Worm (Caenorhabditis elegans) whole organism, young adult: ENCODE data around the gene algn-9.

ENCODE experiments used
- B0035.1 ChIP-seq: sonication (generic microtip); optimal IDR thresholded peaks from 2 replicates; lab custom pipeline; 2016; ENCODE audit warnings: missing genetic modification characterization, mild to moderate bottlenecking, missing compliant biosample characterization, missing genotype, missing genetic modification reagents
- B0261.1 ChIP-seq: sonication (generic microtip); optimal IDR thresholded peaks from 2 replicates; lab custom pipeline; 2016; ENCODE audit warnings: mild to moderate bottlenecking, missing genetic modification characterization, moderate library complexity, missing compliant biosample characterization
- C17E4.6 ChIP-seq: fragments of 200-800 bp; sonication (Bioruptor generic); IDR thresholded peaks from 2 replicates; pipeline ENCODE4 v1.3.6; 2022; ENCODE audit warnings: missing genetic modification reagents, missing genetic modification characterization, missing compliant biosample characterization
- D2030.7 ChIP-seq: fragments of 200-800 bp; sonication (Bioruptor generic); IDR thresholded peaks from 2 replicates; pipeline ENCODE4 v1.3.6; 2022; ENCODE audit warnings: missing genetic modification reagents, missing genetic modification characterization, missing compliant biosample characterization
- F22D6.2 ChIP-seq: sonication (generic microtip); optimal IDR thresholded peaks from 2 replicates; lab custom pipeline; 2016; ENCODE audit warnings: mild to moderate bottlenecking, missing genetic modification characterization, missing compliant biosample characterization
- F33H1.4 ChIP-seq: fragments of 200-800 bp; sonication (Bioruptor generic); IDR thresholded peaks from 2 replicates; pipeline ENCODE4 v1.3.6; 2022; ENCODE audit warnings: missing genetic modification reagents, missing genetic modification characterization, missing compliant biosample characterization
- F37B4.10 ChIP-seq: fragments of 200-800 bp; sonication (Bioruptor generic); IDR thresholded peaks from 2 replicates; pipeline ENCODE4 v1.3.6; 2022; ENCODE audit warnings: missing genetic modification characterization, missing compliant biosample characterization
- T07F8.4 ChIP-seq: sonication (generic microtip); optimal IDR thresholded peaks from 2 replicates; lab custom pipeline; 2016; ENCODE audit warnings: mild to moderate bottlenecking, missing genetic modification characterization, moderate library complexity, missing compliant biosample characterization
- T26A5.8 ChIP-seq: sonication (generic microtip); optimal IDR thresholded peaks from 2 replicates; lab custom pipeline; 2016; ENCODE audit warnings: missing genetic modification characterization, missing compliant biosample characterization
- Y56A3A.18 ChIP-seq: fragments of 200-800 bp; sonication (Bioruptor generic); IDR thresholded peaks from 2 replicates; pipeline ENCODE4 v1.3.6; 2022; ENCODE audit warnings: missing genetic modification reagents, missing genetic modification characterization, missing compliant biosample characterization
- Y67H2A.10 ChIP-seq: fragments of 200-800 bp; sonication (Bioruptor generic); conservative IDR thresholded peaks from 2 replicates; pipeline ENCODE4 v1.3.6; 2022; ENCODE audit warnings: missing genetic modification reagents, missing genetic modification characterization, missing compliant biosample characterization
- Y95B8A.8 ChIP-seq: fragments of 200-800 bp; sonication (Bioruptor generic); IDR thresholded peaks from 2 replicates; pipeline ENCODE4 v1.3.6; 2022; ENCODE audit warnings: missing genetic modification reagents, missing genetic modification characterization, missing compliant biosample characterization
- ZK185.1 ChIP-seq: sonication (generic microtip); optimal IDR thresholded peaks from 2 replicates; lab custom pipeline; 2016; ENCODE audit warnings: mild to moderate bottlenecking, missing genetic modification characterization, missing compliant biosample characterization; ENCODE audit not compliant: poor library complexity, severe bottlenecking
- aptf-2 ChIP-seq: fragments of 200-800 bp; sonication (Bioruptor generic); conservative IDR thresholded peaks from 2 replicates; pipeline ENCODE4 v1.3.6; 2022; ENCODE audit warnings: missing genetic modification reagents, missing genetic modification characterization, missing compliant biosample characterization
- athp-1 ChIP-seq: sonication (generic microtip); optimal IDR thresholded peaks from 2 replicates; lab custom pipeline; 2017; ENCODE audit warnings: mild to moderate bottlenecking, missing genetic modification characterization, missing compliant biosample characterization
- bed-2 ChIP-seq: fragments of 200-800 bp; sonication (Bioruptor generic); IDR thresholded peaks from 2 replicates; pipeline ENCODE4 v1.3.6; 2022; ENCODE audit warnings: missing genetic modification reagents, missing genetic modification characterization, missing compliant biosample characterization
- cebp-1 ChIP-seq, 2 experiments: fragments of 200-800 bp in 1 of 2; sonication (Bioruptor generic) in 1 of 2; sonication (generic microtip) in 1 of 2; IDR thresholded peaks in 1 of 2; optimal IDR thresholded peaks in 1 of 2; 2 replicates each; pipeline versions ENCODE4 v1.3.6 to Lab custom; 2017 to 2022; ENCODE audit warnings: missing compliant biosample characterization in 2 of 2, missing genetic modification characterization in 2 of 2, mild to moderate bottlenecking in 1 of 2, missing genetic modification reagents in 1 of 2, moderate library complexity in 1 of 2
- ceh-40 ChIP-seq: fragments of 200-800 bp; sonication (Bioruptor generic); IDR thresholded peaks from 2 replicates; pipeline ENCODE4 v1.3.6; 2022; ENCODE audit warnings: missing genetic modification characterization, missing compliant biosample characterization
- ceh-91 ChIP-seq: fragments of 200-800 bp; sonication (Bioruptor generic); IDR thresholded peaks from 2 replicates; pipeline ENCODE4 v1.3.6; 2022; ENCODE audit warnings: missing genetic modification reagents, missing genetic modification characterization, missing compliant biosample characterization
- chd-7 ChIP-seq: sonication (generic microtip); optimal IDR thresholded peaks from 2 replicates; lab custom pipeline; 2016; ENCODE audit warnings: mild to moderate bottlenecking, missing genetic modification characterization, moderate library complexity, missing compliant biosample characterization
- egl-18 ChIP-seq: fragments of 200-800 bp; sonication (Bioruptor generic); IDR thresholded peaks from 2 replicates; pipeline ENCODE4 v1.3.6; 2022; ENCODE audit warnings: missing genetic modification reagents, missing genetic modification characterization, missing compliant biosample characterization
- gei-17 ChIP-seq: fragments of 200-800 bp; sonication (Bioruptor generic); optimal IDR thresholded peaks from 2 replicates; lab custom pipeline; 2018; ENCODE audit warnings: mild to moderate bottlenecking, missing genetic modification characterization, missing compliant biosample characterization
- hlh-12 ChIP-seq: sonication (generic microtip); optimal IDR thresholded peaks from 2 replicates; lab custom pipeline; 2016; ENCODE audit warnings: missing genetic modification characterization, missing compliant biosample characterization
- hmg-20 ChIP-seq: fragments of 200-800 bp; sonication (Bioruptor generic); IDR thresholded peaks from 2 replicates; pipeline ENCODE4 v1.3.6; 2022; ENCODE audit warnings: missing genetic modification reagents, missing genetic modification characterization, missing compliant biosample characterization
- lag-1 ChIP-seq: fragments of 200-800 bp; sonication (Bioruptor generic); IDR thresholded peaks from 2 replicates; pipeline ENCODE4 v1.3.6; 2022; ENCODE audit warnings: missing genetic modification reagents, missing genetic modification characterization, missing compliant biosample characterization
- let-526 ChIP-seq: fragments of 200-800 bp; sonication (Bioruptor generic); IDR thresholded peaks from 2 replicates; pipeline ENCODE4 v1.3.6; 2022; ENCODE audit warnings: missing genetic modification reagents, missing genetic modification characterization, missing compliant biosample characterization
- lin-40 ChIP-seq: sonication (generic microtip); optimal IDR thresholded peaks from 2 replicates; lab custom pipeline; 2016; ENCODE audit warnings: missing genetic modification characterization, mild to moderate bottlenecking, missing compliant biosample characterization, missing genotype, missing genetic modification reagents
- lin-54 ChIP-seq: fragments of 200-800 bp; sonication (Bioruptor generic); optimal IDR thresholded peaks from 2 replicates; lab custom pipeline; 2018; ENCODE audit warnings: mild to moderate bottlenecking, missing genetic modification characterization, missing compliant biosample characterization
- lir-1 ChIP-seq: fragments of 200-800 bp; sonication (Bioruptor generic); conservative IDR thresholded peaks from 2 replicates; pipeline ENCODE4 v1.3.6; 2022; ENCODE audit warnings: missing genetic modification reagents, missing genetic modification characterization, missing compliant biosample characterization
- lsl-1 ChIP-seq: fragments of 200-800 bp; sonication (Bioruptor generic); optimal IDR thresholded peaks from 2 replicates; lab custom pipeline; 2018; ENCODE audit warnings: mild to moderate bottlenecking, missing genetic modification characterization, moderate library complexity, missing compliant biosample characterization
- madf-3 ChIP-seq: fragments of 200-800 bp; sonication (Bioruptor generic); IDR thresholded peaks from 2 replicates; pipeline ENCODE4 v1.3.6; 2022; ENCODE audit warnings: missing genetic modification reagents, missing genetic modification characterization, missing compliant biosample characterization
- madf-6 ChIP-seq: fragments of 200-800 bp; sonication (Bioruptor generic); IDR thresholded peaks from 2 replicates; pipeline ENCODE4 v1.3.6; 2022; ENCODE audit warnings: missing genetic modification reagents, missing genetic modification characterization, missing compliant biosample characterization
- madf-8 ChIP-seq: fragments of 200-800 bp; sonication (Bioruptor generic); conservative IDR thresholded peaks from 2 replicates; pipeline ENCODE4 v1.3.6; 2022; ENCODE audit warnings: missing genetic modification reagents, missing genetic modification characterization, missing compliant biosample characterization
- mcd-1 ChIP-seq: fragments of 200-800 bp; sonication (Bioruptor generic); IDR thresholded peaks from 2 replicates; pipeline ENCODE4 v1.3.6; 2022; ENCODE audit warnings: missing genetic modification reagents, missing genetic modification characterization, missing compliant biosample characterization
- mel-28 ChIP-seq: sonication (generic microtip); optimal IDR thresholded peaks from 2 replicates; lab custom pipeline; 2016; ENCODE audit warnings: borderline replicate concordance, mild to moderate bottlenecking, missing genetic modification characterization, missing compliant biosample characterization
- nfya-1 ChIP-seq: sonication (generic microtip); optimal IDR thresholded peaks from 2 replicates; lab custom pipeline; 2017; ENCODE audit warnings: antibody characterized with exemption, missing compliant biosample characterization, missing genetic modification characterization, borderline replicate concordance; ENCODE audit not compliant: insufficient read depth
- nfya-2 ChIP-seq: fragments of 200-800 bp; sonication (Bioruptor generic); IDR thresholded peaks from 2 replicates; pipeline ENCODE4 v1.3.6; 2022; ENCODE audit warnings: missing genetic modification reagents, missing genetic modification characterization, missing compliant biosample characterization
- sdz-38 ChIP-seq: sonication (generic microtip); optimal IDR thresholded peaks from 2 replicates; lab custom pipeline; 2016; ENCODE audit warnings: missing genotype, missing genetic modification characterization, missing compliant biosample characterization
- snpc-3.4 ChIP-seq: sonication (generic microtip); optimal IDR thresholded peaks from 2 replicates; lab custom pipeline; 2017; ENCODE audit warnings: missing genetic modification characterization, mild to moderate bottlenecking, missing compliant biosample characterization, antibody characterized with exemption, moderate library complexity, missing genotype, missing genetic modification reagents
- snpc-4 ChIP-seq, 5 experiments: fragments of 150-350 bp in 1 of 5; sonication (generic microtip) in 4 of 5; optimal IDR thresholded peaks; 2 replicates each; lab custom pipeline; 2014 to 2018; ENCODE audit warnings: missing genetic modification characterization in 5 of 5, missing biosample characterization in 3 of 5, antibody characterized with exemption in 2 of 5, mild to moderate bottlenecking in 2 of 5, missing compliant biosample characterization in 2 of 5, missing genotype in 2 of 5, moderate library complexity in 2 of 5, missing genetic modification reagents in 1 of 5
- tbp1 ChIP-seq: fragments of 200-800 bp; sonication (Bioruptor generic); optimal IDR thresholded peaks from 2 replicates; lab custom pipeline; 2018; ENCODE audit warnings: mild to moderate bottlenecking, missing genetic modification characterization, missing compliant biosample characterization
- tbx-9 ChIP-seq: sonication (generic microtip); optimal IDR thresholded peaks from 2 replicates; lab custom pipeline; 2016; ENCODE audit warnings: borderline replicate concordance, missing genetic modification characterization, inconsistent platforms, missing compliant biosample characterization
- tlf-1 ChIP-seq: fragments of 200-800 bp; sonication (Bioruptor generic); optimal IDR thresholded peaks from 2 replicates; lab custom pipeline; 2018; ENCODE audit warnings: mild to moderate bottlenecking, missing genetic modification characterization, missing compliant biosample characterization
- zim-3 ChIP-seq: sonication (generic microtip); optimal IDR thresholded peaks from 2 replicates; lab custom pipeline; 2017; ENCODE audit warnings: mild to moderate bottlenecking, missing genetic modification characterization, moderate library complexity, missing compliant biosample characterization
- ztf-18 ChIP-seq: sonication (generic microtip); optimal IDR thresholded peaks from 2 replicates; lab custom pipeline; 2016; ENCODE audit warnings: missing genotype, mild to moderate bottlenecking, missing genetic modification characterization, missing compliant biosample characterization
- ztf-25 ChIP-seq: fragments of 200-800 bp; sonication (Bioruptor generic); IDR thresholded peaks from 2 replicates; pipeline ENCODE4 v1.3.6; 2022; ENCODE audit warnings: missing genetic modification reagents, missing genetic modification characterization, missing compliant biosample characterization
- ztf-6 ChIP-seq: fragments of 200-800 bp; sonication (Bioruptor generic); IDR thresholded peaks from 2 replicates; pipeline ENCODE4 v1.3.6; 2022; ENCODE audit warnings: missing genetic modification reagents, missing genetic modification characterization, missing compliant biosample characterization

algn-9 gene

DNA sequence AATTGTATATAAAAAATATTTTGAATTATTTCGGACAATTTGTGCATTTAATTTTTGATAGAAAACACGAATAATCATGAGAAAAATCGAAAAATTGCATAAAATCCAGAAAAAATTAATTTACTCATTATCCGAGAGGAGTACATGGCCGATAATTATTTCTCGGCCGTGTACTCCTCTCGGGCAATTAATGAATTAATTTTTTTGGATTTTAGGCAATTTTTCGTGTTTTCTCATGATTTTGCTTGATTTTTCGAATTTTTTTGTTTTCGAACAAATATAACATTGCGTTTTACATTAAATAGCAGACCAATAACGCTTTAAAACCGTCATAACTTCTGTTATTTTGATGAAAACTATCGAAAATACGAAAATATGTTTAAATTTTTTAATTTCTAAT lies 46.1 kb upstream of the algn-9 start (continued):
- TF ChIP-seq chd-7 (tag; lab: Kevin White, UChicago) (no peak), ceh-40 (GFP tag; lab: Robert Waterston, UW) (no peak), B0261.1 (tag; lab: Kevin White, UChicago) (no peak), lag-1 (GFP tag; lab: Robert Waterston, UW) (no peak), D2030.7 (GFP tag; lab: Robert Waterston, UW) (peak; percentile 45), nfya-1 (no peak), lin-54 (GFP tag; lab: Kevin White, UChicago) (peak; percentile 35), snpc-4 (GFP tag; optimal IDR thresholded peaks at IDR 0.05; lab: Kevin White, UChicago) (no peak), snpc-4 (tag; optimal IDR thresholded peaks at IDR 0.05; lab: Kevin White, UChicago) (no peak), Y67H2A.10 (GFP tag; lab: Robert Waterston, UW) (no peak), Y95B8A.8 (GFP tag; lab: Robert Waterston, UW) (no peak), F33H1.4 (GFP tag; lab: Robert Waterston, UW) (peak; percentile 40), lin-40 (tag; lab: Kevin White, UChicago) (peak; percentile 31), F37B4.10 (GFP tag; lab: Robert Waterston, UW) (no peak), nfya-2 (GFP tag; lab: Robert Waterston, UW) (no peak), tbx-9 (tag; lab: Kevin White, UChicago) (no peak), ztf-6 (GFP tag; lab: Robert Waterston, UW) (no peak), ztf-25 (no peak), athp-1 (tag; lab: Kevin White, UChicago) (peak; percentile 31), ceh-91 (GFP tag; lab: Robert Waterston, UW) (no peak), ZK185.1 (tag; lab: Kevin White, UChicago) (peak; percentile 73), bed-2 (peak; percentile 69; the same call in 1 of the 2 replicates), lir-1 (GFP tag; lab: Robert Waterston, UW) (no peak), lsl-1 (GFP tag; lab: Kevin White, UChicago) (peak; percentile 4), egl-18 (no peak), madf-3 (GFP tag; lab: Robert Waterston, UW) (no peak), cebp-1 (GFP tag; IDR thresholded peaks at IDR 0.05; lab: Robert Waterston, UW) (no peak), cebp-1 (tag; optimal IDR thresholded peaks at IDR 0.05; lab: Kevin White, UChicago) (peak; percentile 15), mel-28 (tag; lab: Kevin White, UChicago) (no peak), gei-17 (GFP tag; lab: Kevin White, UChicago) (no peak), Y56A3A.18 (no peak), B0035.1 (tag; lab: Kevin White, UChicago) (no peak), tbp1 (GFP tag; lab: Kevin White, UChicago) (peak; percentile 32), madf-6 (GFP tag; lab: Robert Waterston, UW) (peak; percentile 41; the same call in 1 of the 2 replicates), C17E4.6 (GFP tag; lab: Robert Waterston, UW) (no peak), snpc-3.4 (tag; lab: Kevin White, UChicago) (no peak), let-526 (peak; percentile 70; the same call in 1 of the 2 replicates), mcd-1 (GFP tag; lab: Robert Waterston, UW) (peak; percentile 40; the same call in 1 of the 2 replicates), hlh-12 (no peak), ztf-18 (no peak), sdz-38 (tag; lab: Kevin White, UChicago) (no peak), aptf-2 (GFP tag; lab: Robert Waterston, UW) (no peak), hmg-20 (GFP tag; lab: Robert Waterston, UW) (no peak), madf-8 (GFP tag; lab: Robert Waterston, UW) (peak; percentile 29; the same call in 1 of the 2 replicates), T07F8.4 (tag; lab: Kevin White, UChicago) (no peak), tlf-1 (GFP tag; lab: Kevin White, UChicago) (no peak), zim-3 (tag; lab: Kevin White, UChicago) (no peak), T26A5.8 (no peak), F22D6.2 (tag; lab: Kevin White, UChicago) (no peak)
